Worm (Caenorhabditis elegans): ENCODE results near the gene kgb-2.

DNA sequence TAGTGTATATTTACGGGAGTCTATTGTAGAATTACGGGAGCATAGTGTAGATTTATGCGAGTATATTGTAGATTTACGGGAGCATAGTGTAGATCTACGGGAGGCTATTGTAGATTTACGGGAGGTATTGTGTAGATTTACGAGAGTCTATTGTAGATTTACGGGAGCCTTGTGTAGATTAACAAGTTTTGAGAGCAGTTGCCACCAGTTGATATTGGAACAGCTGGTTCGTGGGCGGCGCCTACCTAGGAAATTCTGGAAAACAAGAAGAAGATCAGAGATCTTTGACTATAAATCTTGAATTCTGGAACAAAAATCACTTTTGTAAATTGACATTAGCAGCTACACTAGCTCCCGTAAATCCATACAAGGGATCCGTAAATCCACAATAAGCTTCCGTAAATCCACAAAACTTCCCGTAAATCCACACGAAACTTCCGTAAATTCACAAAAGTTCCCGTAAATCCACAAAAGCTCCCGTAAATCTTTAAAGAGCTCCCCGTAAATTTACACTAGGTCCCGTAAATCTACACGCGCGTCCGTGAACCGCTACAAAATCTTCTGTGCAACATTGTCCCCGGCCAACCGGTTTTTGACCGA, 46.3 kb downstream of the kgb-2 start:
- no peak for TF ChIP-seq jun-1 (tag; optimal IDR thresholded peaks at IDR 0.05)
- TF ChIP-seq fkh-10 (GFP tag; optimal IDR thresholded peaks at IDR 0.05): no peak
- no peak for TF ChIP-seq zip-2 (tag; optimal IDR thresholded peaks at IDR 0.05)
- TF ChIP-seq pqm-1 (tag; optimal IDR thresholded peaks at IDR 0.05): no peak
- no peak for TF ChIP-seq lsy-2 (tag; optimal IDR thresholded peaks at IDR 0.05)
- TF ChIP-seq sdz-12 (GFP tag; optimal IDR thresholded peaks at IDR 0.05): no peak
- TF ChIP-seq hlh-11 (tag; optimal IDR thresholded peaks at IDR 0.05): no peak
- TF ChIP-seq ztf-11 (tag; optimal IDR thresholded peaks at IDR 0.05): no peak
- TF ChIP-seq ceh-44 (GFP tag; IDR thresholded peaks at IDR 0.05): no peak
- no peak for TF ChIP-seq nhr-102 (tag; optimal IDR thresholded peaks at IDR 0.05)
- no peak for TF ChIP-seq lin-29 (GFP tag; IDR thresholded peaks at IDR 0.05)
- no peak for TF ChIP-seq snpc-4 (tag; optimal IDR thresholded peaks at IDR 0.05)

Measured in whole organism, L4 larva.